Worm (Caenorhabditis elegans) whole organism, late embryonic: Measurements from ENCODE around the gene C23G10.5.

Experiments
- C08G9.2 ChIP-seq: sonication (generic microtip); optimal IDR thresholded peaks from 2 replicates; lab custom pipeline; 2016; ENCODE audit warnings: mild to moderate bottlenecking, missing genetic modification characterization, moderate library complexity, missing compliant biosample characterization
- C38D4.7 ChIP-seq: fragments of 200-800 bp; sonication (Bioruptor generic); optimal IDR thresholded peaks from 2 replicates; lab custom pipeline; 2018; ENCODE audit warnings: mild to moderate bottlenecking, missing genetic modification characterization, moderate library complexity, missing compliant biosample characterization
- F13H6.1 ChIP-seq: sonication (generic microtip); optimal IDR thresholded peaks from 2 replicates; lab custom pipeline; 2016; ENCODE audit warnings: missing genetic modification characterization, missing compliant biosample characterization
- K09A11.1 ChIP-seq: sonication (generic microtip); optimal IDR thresholded peaks from 2 replicates; lab custom pipeline; 2017; ENCODE audit warnings: antibody characterized with exemption, mild to moderate bottlenecking, missing genetic modification characterization, missing compliant biosample characterization; ENCODE audit not compliant: insufficient read depth
- Y22D7AL.16 ChIP-seq: sonication (generic microtip); optimal IDR thresholded peaks from 2 replicates; lab custom pipeline; 2016; ENCODE audit warnings: missing genetic modification characterization, missing compliant biosample characterization
- ceh-14 ChIP-seq: sonication (generic microtip); optimal IDR thresholded peaks from 2 replicates; lab custom pipeline; 2016; ENCODE audit warnings: missing genotype, missing genetic modification characterization, missing compliant biosample characterization
- ceh-18 ChIP-seq: sonication (generic microtip); optimal IDR thresholded peaks from 2 replicates; lab custom pipeline; 2016; ENCODE audit warnings: missing genetic modification characterization, missing compliant biosample characterization
- ceh-24 ChIP-seq: sonication (generic microtip); optimal IDR thresholded peaks from 2 replicates; lab custom pipeline; 2016; ENCODE audit warnings: mild to moderate bottlenecking, missing genetic modification characterization, missing compliant biosample characterization
- ceh-31 ChIP-seq: sonication (generic microtip); optimal IDR thresholded peaks from 2 replicates; lab custom pipeline; 2016; ENCODE audit warnings: missing genetic modification characterization, missing compliant biosample characterization
- ceh-6 ChIP-seq: fragments of 200-800 bp; sonication (Bioruptor generic); optimal IDR thresholded peaks from 2 replicates; lab custom pipeline; 2018; ENCODE audit warnings: mild to moderate bottlenecking, missing genetic modification characterization, missing compliant biosample characterization
- dmd-4 ChIP-seq: sonication (generic microtip); optimal IDR thresholded peaks from 2 replicates; lab custom pipeline; 2016; ENCODE audit warnings: borderline replicate concordance, missing genetic modification characterization, missing compliant biosample characterization
- elt-2 ChIP-seq: sonication (generic microtip); optimal IDR thresholded peaks from 2 replicates; lab custom pipeline; 2016; ENCODE audit warnings: missing genetic modification reagents, missing genetic modification characterization, missing compliant biosample characterization
- ets-4 ChIP-seq: sonication (generic microtip); optimal IDR thresholded peaks from 2 replicates; lab custom pipeline; 2016; ENCODE audit warnings: missing genetic modification characterization, missing compliant biosample characterization
- hlh-13 ChIP-seq: fragments of 200-800 bp; sonication (Bioruptor generic); optimal IDR thresholded peaks from 2 replicates; lab custom pipeline; 2018; ENCODE audit warnings: mild to moderate bottlenecking, missing genetic modification characterization, missing compliant biosample characterization
- hlh-15 ChIP-seq: sonication (generic microtip); optimal IDR thresholded peaks from 2 replicates; lab custom pipeline; 2016; ENCODE audit warnings: missing genetic modification characterization, missing compliant biosample characterization
- lim-6 ChIP-seq: sonication (generic microtip); optimal IDR thresholded peaks from 2 replicates; lab custom pipeline; 2016; ENCODE audit warnings: missing genetic modification characterization, missing compliant biosample characterization
- nfya-1 ChIP-seq: sonication (generic microtip); optimal IDR thresholded peaks from 2 replicates; lab custom pipeline; 2017; ENCODE audit warnings: missing genetic modification characterization, mild to moderate bottlenecking, missing compliant biosample characterization, antibody characterized with exemption, moderate library complexity
- npax-4 ChIP-seq: sonication (generic microtip); optimal IDR thresholded peaks from 2 replicates; lab custom pipeline; 2016; ENCODE audit warnings: missing genetic modification characterization, missing compliant biosample characterization
- pag-3 ChIP-seq: sonication (generic microtip); optimal IDR thresholded peaks from 2 replicates; lab custom pipeline; 2016; ENCODE audit warnings: missing compliant biosample characterization, missing genetic modification characterization, borderline replicate concordance
- pat-9 ChIP-seq: fragments of 200-800 bp; sonication (Bioruptor generic); optimal IDR thresholded peaks from 2 replicates; lab custom pipeline; 2018; ENCODE audit warnings: mild to moderate bottlenecking, missing genetic modification characterization, moderate library complexity, missing compliant biosample characterization
- pha-4 ChIP-seq: fragments of 150-350 bp; optimal IDR thresholded peaks from 2 replicates; lab custom pipeline; 2018; ENCODE audit warnings: missing biosample characterization, missing genetic modification reagents, missing genetic modification characterization
- sox-4 ChIP-seq: sonication (generic microtip); optimal IDR thresholded peaks from 2 replicates; lab custom pipeline; 2017; ENCODE audit warnings: mild to moderate bottlenecking, missing genetic modification characterization, inconsistent platforms, missing compliant biosample characterization
- syd-9 ChIP-seq: sonication (generic microtip); optimal IDR thresholded peaks from 2 replicates; lab custom pipeline; 2016; ENCODE audit warnings: mild to moderate bottlenecking, missing genetic modification characterization, moderate library complexity, missing compliant biosample characterization

C23G10.5 gene

ce11 chrIII:6230870-6231269 is 40.0 kb downstream of the C23G10.5 start, which contains the start of gene esyt-2:
esyt-2 (minus strand) TSS chrIII:6230970.
- TF ChIP-seq ets-4 (no peak), pha-4 (tag; lab: Kevin White, UChicago) (no peak)

- no peak for TF ChIP-seq ceh-6 (GFP tag; lab: Kevin White, UChicago)
- TF ChIP-seq elt-2 (tag; lab: Kevin White, UChicago): peak; percentile 85
- TF ChIP-seq dmd-4: no peak
- no peak for TF ChIP-seq Y22D7AL.16 (tag; lab: Kevin White, UChicago)
- TF ChIP-seq, all 69 proteins: peak for 1
These were observed 41.0 kb downstream of the C23G10.5 start for ce11 chrIII:6231880-6232279.

ce11 chrIII:6236649-6237048 is 45.7 kb downstream of the C23G10.5 start, which contains the start of gene T12A2.21:
T12A2.21 (minus strand) TSS chrIII:6236749.
- TF ChIP-seq pha-4 (tag; lab: Kevin White, UChicago): no peak
- no peak for TF ChIP-seq F13H6.1 (tag; lab: Kevin White, UChicago)
- TF ChIP-seq C08G9.2 (tag; lab: Kevin White, UChicago): no peak
- no peak for TF ChIP-seq K09A11.1 (tag; lab: Kevin White, UChicago)
- TF ChIP-seq npax-4 (tag; lab: Kevin White, UChicago): no peak
- no peak for TF ChIP-seq hlh-13
- TF ChIP-seq elt-2 (tag; lab: Kevin White, UChicago): no peak
- TF ChIP-seq pat-9 (tag; lab: Kevin White, UChicago): no peak
- no peak for TF ChIP-seq ceh-31 (tag; lab: Kevin White, UChicago)
- TF ChIP-seq C38D4.7 (GFP tag; lab: Kevin White, UChicago): no peak

ce11 chrIII:6240528-6240927 is 49.6 kb downstream of the C23G10.5 start, which contains the start of gene T12A2.3:
T12A2.3 (plus strand) TSS chrIII:6240828.
- TF ChIP-seq lim-6 (tag; lab: Kevin White, UChicago) (no peak), C08G9.2 (tag; lab: Kevin White, UChicago) (no peak), ceh-18 (tag; lab: Kevin White, UChicago) (no peak), ceh-24 (tag; lab: Kevin White, UChicago) (no peak), dmd-4 (no peak), hlh-15 (no peak), nfya-1 (tag; lab: Kevin White, UChicago) (no peak), pag-3 (tag; lab: Kevin White, UChicago) (no peak), ceh-14 (tag; lab: Kevin White, UChicago) (no peak), sox-4 (tag; lab: Kevin White, UChicago) (no peak), syd-9 (no peak)
- TF ChIP-seq, all 69 proteins: peak for 0
